Worm (Caenorhabditis elegans): ENCODE data around the gene cest-31.

ce11 chrV:6668741-6669140, 5.3 kb upstream of the cest-31 start, which contains the start of gene str-180:
- TF ChIP-seq ama-1 (optimal IDR thresholded peaks at IDR 0.05) (no peak), ama-1 (GFP tag; optimal IDR thresholded peaks at IDR 0.05) (no peak), cebp-2 (GFP tag; IDR thresholded peaks at IDR 0.05) (no peak), F49E8.2 (tag; optimal IDR thresholded peaks at IDR 0.05; ENCODE audit: insufficient read depth) (no peak), sdz-38 (tag; optimal IDR thresholded peaks at IDR 0.05) (no peak), nhr-80 (tag; optimal IDR thresholded peaks at IDR 0.05) (no peak), C17E4.6 (GFP tag; IDR thresholded peaks at IDR 0.05) (no peak)
